Fruit fly (Drosophila melanogaster) whole organism, larva: ENCODE results near the gene Rev1.

ENCODE experiments used
- noc ChIP-seq: fragments of 200-800 bp; sonication (Bioruptor generic); optimal IDR thresholded peaks from 3 replicates; lab custom pipeline; 2019; ENCODE audit warnings: missing biosample characterization, mild to moderate bottlenecking, missing genetic modification characterization, moderate library complexity

Gene Rev1

dm6 chr3L:629916-630663, 24.1 kb upstream of the Rev1 start:
- TF ChIP-seq noc (tag; lab: Kevin White, UChicago) = peak; percentile 15

dm6 chr3L:630666-631065, 23.5 kb upstream of the Rev1 start:
- TF ChIP-seq noc (tag; lab: Kevin White, UChicago) = no peak

- no peak for TF ChIP-seq noc (tag; lab: Kevin White, UChicago)
Observed at dm6 chr3L:632058-632457, 22.1 kb upstream of the Rev1 start.

- no peak for TF ChIP-seq noc (tag; lab: Kevin White, UChicago)
Observed at dm6 chr3L:633272-634254, 20.6 kb upstream of the Rev1 start.

- TF ChIP-seq noc (tag; lab: Kevin White, UChicago) = peak; percentile 30
Observed at dm6 chr3L:634319-635015, 19.7 kb upstream of the Rev1 start.

dm6 chr3L:635016-635363, 19.2 kb upstream of the Rev1 start:
- TF ChIP-seq noc (tag; lab: Kevin White, UChicago) = no peak

- no peak for TF ChIP-seq noc (tag; lab: Kevin White, UChicago)
Observed at dm6 chr3L:635529-635928, 18.6 kb upstream of the Rev1 start.

dm6 chr3L:636434-636833, 17.7 kb upstream of the Rev1 start:
- no peak for TF ChIP-seq noc (tag; lab: Kevin White, UChicago)

dm6 chr3L:637329-638030, 16.7 kb upstream of the Rev1 start:
- no peak for TF ChIP-seq noc (tag; lab: Kevin White, UChicago)

dm6 chr3L:638031-638414, 16.1 kb upstream of the Rev1 start:
- no peak for TF ChIP-seq noc (tag; lab: Kevin White, UChicago)

dm6 chr3L:638757-639353, 15.3 kb upstream of the Rev1 start:
- no peak for TF ChIP-seq noc (tag; lab: Kevin White, UChicago)

dm6 chr3L:639460-640103, 14.6 kb upstream of the Rev1 start:
- TF ChIP-seq noc (tag; lab: Kevin White, UChicago) = no peak

- TF ChIP-seq noc (tag; lab: Kevin White, UChicago) = peak; percentile 45
Observed at dm6 chr3L:640324-640974, 13.7 kb upstream of the Rev1 start.

dm6 chr3L:641436-641835, 12.7 kb upstream of the Rev1 start:
- TF ChIP-seq noc (tag; lab: Kevin White, UChicago) = no peak
